Fruit fly (Drosophila melanogaster): ENCODE data around the gene CG9109.

- TF ChIP-seq H2.0 (GFP tag; IDR thresholded peaks at IDR 0.05) (no peak), run (tag; optimal IDR thresholded peaks at IDR 0.05) (no peak), Rx (GFP tag; IDR thresholded peaks at IDR 0.05) (no peak), ac (GFP tag; optimal IDR thresholded peaks at IDR 0.05) (no peak), CG2678 (tag; optimal IDR thresholded peaks at IDR 0.05) (peak; percentile 80), CG15479 (GFP tag; optimal IDR thresholded peaks at IDR 0.05) (no peak), HmgZ (tag; optimal IDR thresholded peaks at IDR 0.05) (peak; percentile 87), Hsf (GFP tag; optimal IDR thresholded peaks at IDR 0.05) (peak; percentile 45), CG12659 (GFP tag; optimal IDR thresholded peaks at IDR 0.05) (peak; percentile 70), CG7786 (GFP tag; optimal IDR thresholded peaks at IDR 0.05) (peak; percentile 56), Atf6 (GFP tag; IDR thresholded peaks at IDR 0.05) (peak; percentile 61)
These were observed 11.9 kb upstream of the CG9109 start, which contains the start of gene Pfas for dm6 chr2L:6045972-6046718.
